Worm (Caenorhabditis elegans): ENCODE results near the gene F55H2.5.

ce11 chrIII:9500267-9500666, 11.0 kb upstream of the F55H2.5 start, which contains the start of gene sod-4:
- TF ChIP-seq ama-1 (optimal IDR thresholded peaks at IDR 0.05), result no peak
- no peak for TF ChIP-seq tbx-2 (tag; optimal IDR thresholded peaks at IDR 0.05)
- no peak for TF ChIP-seq ceh-28 (tag; optimal IDR thresholded peaks at IDR 0.05)
